Worm (Caenorhabditis elegans) whole organism, mixed stage, embryonic: ENCODE results near the gene Y38C1AA.19.
A peak's percentile ranks its signal among the peaks of the same experiment; 100 is the strongest.

ENCODE experiments used
- M03D4.4 ChIP-seq: sonication (generic microtip); optimal IDR thresholded peaks from 2 replicates; lab custom pipeline; 2017; ENCODE audit warnings: mild to moderate bottlenecking, missing genetic modification characterization, missing compliant biosample characterization
- blmp-1 ChIP-seq: fragments of 150-350 bp; optimal IDR thresholded peaks from 2 replicates; lab custom pipeline; 2014; ENCODE audit warnings: missing biosample characterization, missing genetic modification characterization
- ceh-43 ChIP-seq: fragments of 200-800 bp; sonication (Bioruptor generic); optimal IDR thresholded peaks from 2 replicates; lab custom pipeline; 2018; ENCODE audit warnings: mild to moderate bottlenecking, missing genetic modification characterization, moderate library complexity, missing compliant biosample characterization
- nhr-12 ChIP-seq: fragments of 150-350 bp; optimal IDR thresholded peaks from 2 replicates; lab custom pipeline; 2014; ENCODE audit warnings: missing biosample characterization, missing genetic modification characterization
- snpc-4 ChIP-seq: fragments of 150-350 bp; optimal IDR thresholded peaks from 2 replicates; lab custom pipeline; 2014; ENCODE audit warnings: missing biosample characterization, missing genetic modification characterization
- sptf-1 ChIP-seq: sonication (generic microtip); optimal IDR thresholded peaks from 2 replicates; lab custom pipeline; 2017; ENCODE audit warnings: mild to moderate bottlenecking, missing genetic modification characterization, moderate library complexity, missing compliant biosample characterization
- unc-120 ChIP-seq: sonication (generic microtip); optimal IDR thresholded peaks from 2 replicates; lab custom pipeline; 2017; ENCODE audit warnings: missing genetic modification characterization, missing compliant biosample characterization; ENCODE audit not compliant: poor library complexity, severe bottlenecking

- TF ChIP-seq unc-120 (tag; lab: Kevin White, UChicago) = no peak
- no peak for TF ChIP-seq M03D4.4 (tag; lab: Kevin White, UChicago)
- TF ChIP-seq ceh-43 (GFP tag; lab: Kevin White, UChicago) = no peak
- no peak for TF ChIP-seq nhr-12 (tag; lab: Kevin White, UChicago)
- TF ChIP-seq sptf-1 (tag; lab: Kevin White, UChicago) = peak; percentile 53
- no peak for TF ChIP-seq blmp-1 (tag; lab: Kevin White, UChicago)
- no peak for TF ChIP-seq snpc-4
These were observed 27.9 kb upstream of the Y38C1AA.19 start, which contains the start of gene daf-1 for ce11 chrIV:132095-132494.
